Fruit fly (Drosophila melanogaster) whole organism, prepupa: ENCODE results near the gene CG10874.

Source experiments
- Blimp-1 ChIP-seq: fragments of 200-800 bp; sonication (Bioruptor generic); optimal IDR thresholded peaks from 3 replicates; lab custom pipeline; 2017; ENCODE audit warnings: missing biosample characterization, missing genetic modification characterization, mild to moderate bottlenecking, moderate library complexity, missing genetic modification reagents
- CG10631 ChIP-seq: fragments of 200-800 bp; sonication (Bioruptor generic); optimal IDR thresholded peaks from 2 replicates; lab custom pipeline; 2016; ENCODE audit warnings: missing biosample characterization, missing genetic modification characterization
- CG11902 ChIP-seq: fragments of 200-800 bp; sonication (Bioruptor generic); optimal IDR thresholded peaks from 3 replicates; lab custom pipeline; 2016; ENCODE audit warnings: missing biosample characterization, missing genetic modification characterization
- CG15336 ChIP-seq: fragments of 200-800 bp; sonication (Bioruptor generic); IDR thresholded peaks from 2 replicates; pipeline ENCODE4 v1.3.6; 2022; ENCODE audit warnings: missing biosample characterization, missing genetic modification characterization
- CG1621 ChIP-seq: fragments of 200-800 bp; sonication (Bioruptor generic); optimal IDR thresholded peaks from 3 replicates; lab custom pipeline; 2018; ENCODE audit warnings: missing biosample characterization, mild to moderate bottlenecking, missing genetic modification characterization
- CG16779 ChIP-seq: fragments of 200-800 bp; sonication (Bioruptor generic); optimal IDR thresholded peaks from 3 replicates; lab custom pipeline; 2017; ENCODE audit warnings: missing biosample characterization, mild to moderate bottlenecking, missing genetic modification characterization
- CG3032 ChIP-seq: fragments of 200-800 bp; optimal IDR thresholded peaks from 2 replicates; lab custom pipeline; 2019; ENCODE audit warnings: missing biosample characterization, mild to moderate bottlenecking, missing genetic modification characterization, moderate library complexity
- CG31627 ChIP-seq: fragments of 200-800 bp; sonication (Bioruptor generic); optimal IDR thresholded peaks from 3 replicates; lab custom pipeline; 2016; ENCODE audit warnings: missing biosample characterization, missing genetic modification characterization
- CG3919 ChIP-seq: fragments of 200-800 bp; sonication (Bioruptor generic); optimal IDR thresholded peaks from 3 replicates; lab custom pipeline; 2016; ENCODE audit warnings: missing biosample characterization, missing genetic modification characterization
- CG4318 ChIP-seq: fragments of 200-800 bp; sonication (Bioruptor generic); optimal IDR thresholded peaks from 3 replicates; lab custom pipeline; 2017; ENCODE audit warnings: missing biosample characterization, mild to moderate bottlenecking, missing genetic modification characterization
- CG6163 ChIP-seq: fragments of 200-800 bp; sonication (Bioruptor generic); IDR thresholded peaks from 3 replicates; pipeline ENCODE4 v1.3.6; 2022; ENCODE audit warnings: missing biosample characterization, missing genetic modification characterization
- CG6276 ChIP-seq: fragments of 200-800 bp; sonication (Bioruptor generic); optimal IDR thresholded peaks from 2 replicates; lab custom pipeline; 2017; ENCODE audit warnings: missing biosample characterization, mild to moderate bottlenecking, missing genetic modification characterization
- CG6792 ChIP-seq: fragments of 200-800 bp; sonication (Bioruptor generic); optimal IDR thresholded peaks from 3 replicates; lab custom pipeline; 2016; ENCODE audit warnings: missing biosample characterization, missing genetic modification characterization
- CG6854 ChIP-seq: fragments of 200-800 bp; sonication (Bioruptor generic); optimal IDR thresholded peaks from 2 replicates; lab custom pipeline; 2017; ENCODE audit warnings: missing biosample characterization, mild to moderate bottlenecking, missing genetic modification characterization
- CG7368 ChIP-seq: fragments of 200-800 bp; sonication (Bioruptor generic); optimal IDR thresholded peaks from 3 replicates; lab custom pipeline; 2016; ENCODE audit warnings: missing biosample characterization, missing genetic modification characterization
- CG8319 ChIP-seq: fragments of 200-800 bp; sonication (Bioruptor generic); optimal IDR thresholded peaks from 3 replicates; lab custom pipeline; 2016; ENCODE audit warnings: missing biosample characterization, missing genetic modification characterization
- CG8632 ChIP-seq: fragments of 200-800 bp; sonication (Bioruptor generic); optimal IDR thresholded peaks from 3 replicates; lab custom pipeline; 2016; ENCODE audit warnings: missing biosample characterization, missing genetic modification characterization
- CG9139 ChIP-seq: fragments of 200-800 bp; sonication (Bioruptor generic); optimal IDR thresholded peaks from 3 replicates; lab custom pipeline; 2017; ENCODE audit warnings: missing biosample characterization, mild to moderate bottlenecking, missing genetic modification characterization
- Eip78C ChIP-seq: fragments of 200-800 bp; sonication (Bioruptor generic); peaks from one replicate; lab custom pipeline; 2016; ENCODE audit warnings: missing biosample characterization, missing genetic modification characterization
- Hr38 ChIP-seq: sonication (Bioruptor generic); optimal IDR thresholded peaks from 2 replicates; lab custom pipeline; 2016; ENCODE audit warnings: missing biosample characterization, missing genetic modification characterization
- Hr39 ChIP-seq: fragments of 200-800 bp; sonication (Bioruptor generic); optimal IDR thresholded peaks from 2 replicates; lab custom pipeline; 2016; ENCODE audit warnings: missing biosample characterization, missing genetic modification characterization
- Lpt ChIP-seq: fragments of 200-800 bp; sonication (Bioruptor generic); optimal IDR thresholded peaks from 3 replicates; lab custom pipeline; 2016; ENCODE audit warnings: missing biosample characterization, missing genetic modification characterization
- OdsH ChIP-seq: fragments of 200-800 bp; sonication (Bioruptor generic); optimal IDR thresholded peaks from 3 replicates; lab custom pipeline; 2016; ENCODE audit warnings: missing biosample characterization, missing genetic modification characterization
- Sox102F ChIP-seq: fragments of 200-800 bp; sonication (Bioruptor generic); optimal IDR thresholded peaks from 2 replicates; lab custom pipeline; 2016; ENCODE audit warnings: missing biosample characterization, mild to moderate bottlenecking, missing genetic modification characterization
- Sox15 ChIP-seq: fragments of 200-800 bp; sonication (Bioruptor generic); optimal IDR thresholded peaks from 3 replicates; lab custom pipeline; 2016; ENCODE audit warnings: missing biosample characterization, missing genetic modification characterization
- achi ChIP-seq: fragments of 200-800 bp; sonication (Bioruptor generic); optimal IDR thresholded peaks from 3 replicates; lab custom pipeline; 2016; ENCODE audit warnings: missing biosample characterization, missing genetic modification characterization
- acj6 ChIP-seq: fragments of 200-800 bp; sonication (Bioruptor generic); optimal IDR thresholded peaks from 3 replicates; lab custom pipeline; 2016; ENCODE audit warnings: missing biosample characterization, missing genetic modification characterization
- cyc ChIP-seq: fragments of 200-800 bp; sonication (Bioruptor generic); optimal IDR thresholded peaks from 3 replicates; lab custom pipeline; 2016; ENCODE audit warnings: missing biosample characterization, missing genetic modification characterization
- dac ChIP-seq: fragments of 200-800 bp; sonication (Bioruptor generic); optimal IDR thresholded peaks from 2 replicates; lab custom pipeline; 2017; ENCODE audit warnings: missing biosample characterization, mild to moderate bottlenecking, missing genetic modification characterization
- dsx ChIP-seq: fragments of 200-800 bp; optimal IDR thresholded peaks from 3 replicates; lab custom pipeline; 2019; ENCODE audit warnings: missing biosample characterization, mild to moderate bottlenecking, missing genetic modification characterization, moderate library complexity; ENCODE audit not compliant: poor library complexity, severe bottlenecking
- eg ChIP-seq: fragments of 200-800 bp; sonication (Bioruptor generic); IDR thresholded peaks from 3 replicates; pipeline ENCODE4 v1.3.6; 2022; ENCODE audit warnings: missing biosample characterization, missing genetic modification characterization
- esn ChIP-seq: fragments of 200-800 bp; sonication (Bioruptor generic); optimal IDR thresholded peaks from 2 replicates; lab custom pipeline; 2016; ENCODE audit warnings: missing biosample characterization, mild to moderate bottlenecking, missing genetic modification characterization, moderate library complexity
- fd59A ChIP-seq: fragments of 200-800 bp; sonication (Bioruptor generic); optimal IDR thresholded peaks from 2 replicates; lab custom pipeline; 2017; ENCODE audit warnings: missing biosample characterization, mild to moderate bottlenecking, missing genetic modification characterization, missing genetic modification reagents
- fd85E ChIP-seq: fragments of 200-800 bp; sonication (Bioruptor generic); optimal IDR thresholded peaks from 3 replicates; lab custom pipeline; 2016; ENCODE audit warnings: missing biosample characterization, missing genetic modification characterization
- fkh ChIP-seq: fragments of 200-800 bp; sonication (Bioruptor generic); optimal IDR thresholded peaks from 3 replicates; lab custom pipeline; 2017; ENCODE audit warnings: missing biosample characterization, mild to moderate bottlenecking, missing genetic modification characterization, moderate library complexity
- lz ChIP-seq: fragments of 200-800 bp; sonication (Bioruptor generic); optimal IDR thresholded peaks from 3 replicates; lab custom pipeline; 2016; ENCODE audit warnings: missing biosample characterization, missing genetic modification characterization
- pdm3 ChIP-seq: fragments of 200-800 bp; sonication (Bioruptor generic); optimal IDR thresholded peaks from 3 replicates; lab custom pipeline; 2016; ENCODE audit warnings: missing biosample characterization, missing genetic modification characterization
- spab ChIP-seq: fragments of 200-800 bp; sonication (Bioruptor generic); optimal IDR thresholded peaks from 2 replicates; lab custom pipeline; 2017; ENCODE audit warnings: missing biosample characterization, mild to moderate bottlenecking, missing genetic modification characterization, missing genetic modification reagents
- topi ChIP-seq: fragments of 200-800 bp; sonication (Bioruptor generic); optimal IDR thresholded peaks from 3 replicates; lab custom pipeline; 2016; ENCODE audit warnings: missing biosample characterization, missing genetic modification characterization

Gene CG10874

DNA sequence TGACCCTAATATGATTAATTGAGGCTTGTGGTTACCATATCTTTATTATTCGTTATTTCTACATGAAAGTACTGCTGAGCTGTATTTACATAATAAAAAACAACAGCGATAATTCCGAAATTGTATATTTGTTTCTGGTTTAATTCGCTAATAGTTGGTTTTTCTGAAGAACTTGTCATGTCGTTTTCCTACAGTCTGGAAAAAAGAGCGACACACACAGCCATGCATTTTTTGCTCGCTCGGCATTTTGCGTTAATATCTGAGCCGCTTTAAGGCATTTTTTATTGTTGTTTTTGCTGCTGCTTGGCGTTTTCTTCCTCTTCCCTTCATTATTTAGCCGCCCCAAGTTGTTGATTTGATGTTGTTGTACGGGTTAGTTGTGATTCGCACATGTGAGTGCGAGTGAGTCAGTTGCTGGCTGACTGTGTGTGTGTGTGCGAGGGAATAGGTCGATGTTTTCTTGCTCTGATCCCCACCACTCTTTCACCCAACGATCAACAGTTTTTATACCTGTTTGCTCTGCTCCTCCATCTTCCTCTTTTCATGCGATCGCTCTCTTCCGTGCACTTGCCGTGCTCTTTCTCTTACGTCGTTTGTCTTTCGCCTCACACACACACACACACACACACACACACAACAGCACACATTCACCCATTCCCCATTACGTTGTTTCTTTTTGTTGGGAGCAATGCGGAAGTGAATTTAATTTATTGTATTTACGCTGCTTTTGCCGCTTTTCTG lies 16.9 kb downstream of the CG10874 start (continued):
- TF ChIP-seq fkh (no peak), eg (GFP tag; lab: Robert Waterston, UW) (no peak), Eip78C (GFP tag; lab: Kevin White, UChicago) (peak; percentile 86), Blimp-1 (GFP tag; lab: Kevin White, UChicago) (no peak), CG3919 (GFP tag; lab: Kevin White, UChicago) (no peak), Sox102F (peak; percentile 21), Sox15 (GFP tag; lab: Kevin White, UChicago) (no peak), CG6276 (GFP tag; lab: Kevin White, UChicago) (no peak), Hr39 (GFP tag; lab: Kevin White, UChicago) (peak; percentile 7), CG8632 (GFP tag; lab: Kevin White, UChicago) (peak; percentile 29), CG7368 (GFP tag; lab: Kevin White, UChicago) (no peak), lz (GFP tag; lab: Kevin White, UChicago) (peak; percentile 18), OdsH (GFP tag; lab: Kevin White, UChicago) (peak; percentile 63), dac (GFP tag; lab: Kevin White, UChicago) (no peak), CG6854 (GFP tag; lab: Kevin White, UChicago) (peak; percentile 43), CG16779 (tag; lab: Kevin White, UChicago) (peak; percentile 4), CG3032 (tag; lab: Kevin White, UChicago) (no peak), esn (peak; percentile 55), CG11902 (GFP tag; lab: Kevin White, UChicago) (no peak), CG6163 (GFP tag; lab: Robert Waterston, UW) (peak; percentile 60; the same call in 2 of the 3 replicates), CG1621 (tag; lab: Kevin White, UChicago) (peak; percentile 65), fd59A (GFP tag; lab: Kevin White, UChicago) (no peak), Hr38 (GFP tag; lab: Kevin White, UChicago) (no peak), achi (GFP tag; lab: Kevin White, UChicago) (no peak), CG10631 (peak; percentile 56)

DNA sequence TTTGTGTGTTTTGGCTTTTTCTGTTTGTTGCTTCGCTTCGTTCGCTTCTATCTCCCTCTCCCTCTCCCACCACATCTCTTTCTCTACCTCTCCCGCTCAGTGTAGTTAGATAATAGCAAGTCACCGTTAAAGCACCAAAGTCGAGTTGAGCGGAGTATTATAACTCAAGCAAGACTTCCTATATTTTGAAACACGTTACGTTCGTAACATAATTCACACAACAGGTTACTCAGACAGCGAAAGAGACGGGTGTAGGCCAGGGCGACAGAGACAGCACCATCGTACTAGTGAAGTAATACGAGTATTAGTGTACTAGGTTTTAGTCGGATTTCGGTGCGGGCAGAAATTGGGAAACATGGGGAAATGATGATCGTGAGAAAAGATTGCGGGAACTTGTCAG lies 18.6 kb downstream of the CG10874 start:
- TF ChIP-seq Lpt, result peak; percentile 6
- TF ChIP-seq Sox102F, result no peak
- no peak for TF ChIP-seq spab
- TF ChIP-seq fkh, result peak; percentile 16
- no peak for TF ChIP-seq OdsH (GFP tag; lab: Kevin White, UChicago)

DNA sequence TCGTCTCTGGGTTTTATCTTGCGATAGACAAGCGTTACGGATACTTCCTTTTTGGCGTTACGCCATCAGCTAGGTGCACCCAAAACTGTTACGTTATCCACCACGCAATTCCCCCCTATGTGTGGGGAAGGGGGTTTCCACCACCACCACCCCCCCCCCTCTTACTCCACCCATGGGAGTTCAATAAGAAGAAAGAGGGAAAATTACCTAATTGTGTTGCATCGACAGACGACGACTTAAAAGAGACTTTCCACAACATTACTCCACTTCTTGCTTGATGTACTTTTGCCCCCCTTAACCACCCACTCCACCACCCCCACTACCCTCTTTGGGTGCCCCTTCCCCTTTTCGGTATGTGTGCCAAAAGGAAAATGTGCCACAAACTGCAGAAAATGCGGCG lies 19.0 kb downstream of the CG10874 start:
- TF ChIP-seq CG6792 (GFP tag; lab: Kevin White, UChicago), result no peak
- no peak for TF ChIP-seq CG8319 (GFP tag; lab: Kevin White, UChicago)
- TF ChIP-seq cyc, result no peak
- no peak for TF ChIP-seq CG31627 (GFP tag; lab: Kevin White, UChicago)
- no peak for TF ChIP-seq pdm3 (GFP tag; lab: Kevin White, UChicago)
- TF ChIP-seq CG15336 (GFP tag; lab: Robert Waterston, UW), result no peak
- no peak for TF ChIP-seq dsx (GFP tag; lab: Kevin White, UChicago)
- TF ChIP-seq acj6 (GFP tag; lab: Kevin White, UChicago), result no peak
- no peak for TF ChIP-seq Eip78C (GFP tag; lab: Kevin White, UChicago)
- no peak for TF ChIP-seq CG4318 (GFP tag; lab: Kevin White, UChicago)
- TF ChIP-seq fd85E (GFP tag; lab: Kevin White, UChicago), result no peak
- TF ChIP-seq topi (GFP tag; lab: Kevin White, UChicago), result no peak
- TF ChIP-seq CG9139 (GFP tag; lab: Kevin White, UChicago), result no peak
- TF ChIP-seq Sox15 (GFP tag; lab: Kevin White, UChicago), result no peak
